Worm (Caenorhabditis elegans) whole organism, young adult: ENCODE results near the gene EGAP1.5.
A peak's percentile ranks its signal among the peaks of the same experiment; 100 is the strongest.

ENCODE experiments used
- F39B2.1 ChIP-seq: fragments of 200-800 bp; sonication (Bioruptor generic); IDR thresholded peaks from 2 replicates; pipeline ENCODE4 v1.3.6; 2022; ENCODE audit warnings: missing genetic modification reagents, missing genetic modification characterization, missing compliant biosample characterization
- Y53G8AR.9 ChIP-seq: fragments of 200-800 bp; sonication (Bioruptor generic); conservative IDR thresholded peaks from 2 replicates; pipeline ENCODE4 v1.3.6; 2022; ENCODE audit warnings: missing genetic modification reagents, missing genetic modification characterization, missing compliant biosample characterization
- Y67H2A.10 ChIP-seq: fragments of 200-800 bp; sonication (Bioruptor generic); conservative IDR thresholded peaks from 2 replicates; pipeline ENCODE4 v1.3.6; 2022; ENCODE audit warnings: missing genetic modification reagents, missing genetic modification characterization, missing compliant biosample characterization
- cebp-1 ChIP-seq, 2 experiments: fragments of 200-800 bp in 1 of 2; sonication (Bioruptor generic) in 1 of 2; sonication (generic microtip) in 1 of 2; IDR thresholded peaks in 1 of 2; optimal IDR thresholded peaks in 1 of 2; 2 replicates each; pipeline versions ENCODE4 v1.3.6 to Lab custom; 2017 to 2022; ENCODE audit warnings: missing compliant biosample characterization in 2 of 2, missing genetic modification characterization in 2 of 2, mild to moderate bottlenecking in 1 of 2, missing genetic modification reagents in 1 of 2, moderate library complexity in 1 of 2
- dox-1 ChIP-seq: fragments of 200-800 bp; sonication (Bioruptor generic); IDR thresholded peaks from 2 replicates; pipeline ENCODE4 v1.3.6; 2022; ENCODE audit warnings: missing genetic modification reagents, missing genetic modification characterization, missing compliant biosample characterization
- ets-4 ChIP-seq: fragments of 200-800 bp; sonication (Bioruptor generic); optimal IDR thresholded peaks from 2 replicates; lab custom pipeline; 2018; ENCODE audit warnings: mild to moderate bottlenecking, missing genetic modification characterization, missing compliant biosample characterization
- hmg-1.2 ChIP-seq: fragments of 200-800 bp; sonication (Bioruptor generic); IDR thresholded peaks from 2 replicates; pipeline ENCODE4 v1.3.6; 2022; ENCODE audit warnings: missing genetic modification reagents, missing genetic modification characterization, missing compliant biosample characterization
- hmg-20 ChIP-seq: fragments of 200-800 bp; sonication (Bioruptor generic); IDR thresholded peaks from 2 replicates; pipeline ENCODE4 v1.3.6; 2022; ENCODE audit warnings: missing genetic modification reagents, missing genetic modification characterization, missing compliant biosample characterization
- madf-6 ChIP-seq: fragments of 200-800 bp; sonication (Bioruptor generic); IDR thresholded peaks from 2 replicates; pipeline ENCODE4 v1.3.6; 2022; ENCODE audit warnings: missing genetic modification reagents, missing genetic modification characterization, missing compliant biosample characterization
- nhr-80 ChIP-seq: sonication (generic microtip); optimal IDR thresholded peaks from 2 replicates; lab custom pipeline; 2016; ENCODE audit warnings: missing genetic modification characterization, missing compliant biosample characterization
- repo-1 ChIP-seq: sonication (generic microtip); optimal IDR thresholded peaks from 2 replicates; lab custom pipeline; 2017; ENCODE audit warnings: mild to moderate bottlenecking, missing genetic modification characterization, missing compliant biosample characterization
- zfh-2 ChIP-seq: fragments of 200-800 bp; sonication (Bioruptor generic); conservative IDR thresholded peaks from 2 replicates; pipeline ENCODE4 v1.3.6; 2022; ENCODE audit warnings: missing genetic modification reagents, missing genetic modification characterization, missing compliant biosample characterization

Gene EGAP1.5

ce11 chrIII:5976021-5976420 lies 44.5 kb downstream of the EGAP1.5 start:
- TF ChIP-seq F39B2.1, result no peak
- no peak for TF ChIP-seq dox-1 (GFP tag; lab: Robert Waterston, UW)
- no peak for TF ChIP-seq repo-1
- no peak for TF ChIP-seq madf-6 (GFP tag; lab: Robert Waterston, UW)

- peak; percentile 66; the same call in 1 of the 2 replicates for TF ChIP-seq hmg-1.2
- no peak for TF ChIP-seq hmg-20 (GFP tag; lab: Robert Waterston, UW)
- TF ChIP-seq, all 124 proteins: peak for 1
Measured at ce11 chrIII:5980274-5980918, 48.9 kb downstream of the EGAP1.5 start.

ce11 chrIII:5981407-5981806 lies 49.9 kb downstream of the EGAP1.5 start:
- peak; percentile 83 for TF ChIP-seq nhr-80 (tag; lab: Kevin White, UChicago)
- no peak for TF ChIP-seq cebp-1 (GFP tag; IDR thresholded peaks at IDR 0.05; lab: Robert Waterston, UW)
- TF ChIP-seq cebp-1 (tag; optimal IDR thresholded peaks at IDR 0.05; lab: Kevin White, UChicago), result peak; percentile 41
- no peak for TF ChIP-seq Y67H2A.10 (GFP tag; lab: Robert Waterston, UW)
- no peak for TF ChIP-seq Y53G8AR.9 (GFP tag; lab: Robert Waterston, UW)
- peak; percentile 38 for TF ChIP-seq ets-4 (GFP tag; lab: Kevin White, UChicago)

ce11 chrIII:5982026-5982425 lies 50.5 kb downstream of the EGAP1.5 start, which contains the start of gene frm-2:
Gene frm-2 (minus strand): TSS chrIII:5982126.
- no peak for TF ChIP-seq zfh-2 (GFP tag; lab: Robert Waterston, UW)
